Fruit fly (Drosophila melanogaster): ENCODE data around the gene NimA.

NimA gene

DNA sequence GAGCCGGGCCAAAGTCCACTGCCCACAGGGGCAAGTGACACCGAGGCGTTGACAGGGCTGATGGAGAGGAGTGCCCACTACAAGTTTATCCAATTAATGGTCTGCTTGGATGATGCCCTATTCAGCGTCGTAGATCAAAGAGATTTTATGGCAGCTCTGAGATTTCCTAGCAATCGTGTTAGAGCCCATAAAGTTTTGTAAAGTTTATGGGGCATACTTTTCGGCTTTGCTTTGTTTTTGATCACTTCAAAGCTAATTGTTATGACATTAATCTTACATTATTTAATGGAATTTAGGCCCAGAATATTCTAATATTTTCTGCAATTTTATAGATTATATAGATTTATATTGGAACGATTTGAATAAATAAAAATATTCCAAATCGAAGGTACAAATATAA, 3.1 kb downstream of the NimA start:
- TF ChIP-seq az2 (GFP tag; optimal IDR thresholded peaks at IDR 0.05) (no peak), jing (GFP tag; optimal IDR thresholded peaks at IDR 0.05) (no peak), CG18011 (GFP tag; optimal IDR thresholded peaks at IDR 0.05) (peak; percentile 95), CG11085 (GFP tag; IDR thresholded peaks at IDR 0.05) (no peak), CG14965 (GFP tag; optimal IDR thresholded peaks at IDR 0.05; ENCODE audit: borderline replicate concordance) (no peak), Six4 (GFP tag; optimal IDR thresholded peaks at IDR 0.05) (no peak), stwl (tag; optimal IDR thresholded peaks at IDR 0.05) (peak; percentile 50), Optix (GFP tag; IDR thresholded peaks at IDR 0.05) (0 out of 3 replicates have a peak, but pooled peaks have one; percentile 10), zfh2 (GFP tag; optimal IDR thresholded peaks at IDR 0.05) (no peak), CG17186 (GFP tag; optimal IDR thresholded peaks at IDR 0.05) (no peak), CG11696 (GFP tag; IDR thresholded peaks at IDR 0.05) (no peak), Usf (GFP tag; optimal IDR thresholded peaks at IDR 0.05) (no peak), CG11456 (GFP tag; IDR thresholded peaks at IDR 0.05) (0 out of 3 replicates have a peak, but pooled peaks have one; percentile 4), Dad (GFP tag; optimal IDR thresholded peaks at IDR 0.05) (no peak), Dip2 (GFP tag; IDR thresholded peaks at IDR 0.05) (no peak), CG14710 (tag; optimal IDR thresholded peaks at IDR 0.05) (no peak), amos (GFP tag; IDR thresholded peaks at IDR 0.05; ENCODE audit: partially characterized antibody) (no peak), pho (GFP tag; optimal IDR thresholded peaks at IDR 0.05) (no peak), Abd-B (GFP tag; optimal IDR thresholded peaks at IDR 0.05) (peak; percentile 27), Blimp-1 (GFP tag; optimal IDR thresholded peaks at IDR 0.05) (no peak), usp (GFP tag; optimal IDR thresholded peaks at IDR 0.05) (no peak)

DNA sequence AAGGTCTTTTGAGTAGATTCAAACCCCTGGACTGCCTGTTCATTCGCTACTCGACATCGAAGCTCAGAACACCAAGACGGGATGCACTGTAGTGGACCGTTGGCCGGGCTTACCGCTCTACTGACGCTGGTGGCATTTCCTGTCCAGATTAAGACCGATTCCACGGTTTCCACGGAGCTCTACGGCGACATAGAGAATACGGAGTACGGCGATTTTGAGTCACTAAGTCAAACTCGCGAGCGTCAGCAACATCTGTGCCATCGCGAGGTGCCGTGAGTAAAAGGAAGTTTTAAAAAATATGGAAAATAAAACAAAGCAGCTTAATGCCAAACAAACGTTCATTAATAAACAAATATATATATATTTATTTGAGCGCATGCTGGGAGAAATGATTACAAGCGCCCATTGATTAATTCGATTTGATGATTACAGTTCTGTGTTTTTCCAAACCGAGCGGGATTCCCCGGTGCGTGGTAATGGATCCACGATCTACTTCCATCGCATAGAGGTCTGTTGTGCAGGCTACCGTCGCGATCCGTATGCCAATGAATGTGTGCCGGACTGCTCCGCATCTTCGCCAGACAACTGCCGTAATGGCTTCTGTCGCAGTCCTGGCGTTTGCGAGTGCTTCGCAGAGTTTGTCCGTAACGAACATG, 6.3 kb downstream of the NimA start, which contains the start of gene NimB1:
TSS of gene NimB1 (plus strand) at position 41 of the 656 bp plus-strand sequence.
- TF ChIP-seq CG14014 (GFP tag; IDR thresholded peaks at IDR 0.05) (no peak), Ets65A (GFP tag) (peak; percentile 67), gro (GFP tag; optimal IDR thresholded peaks at IDR 0.05) (no peak)

DNA sequence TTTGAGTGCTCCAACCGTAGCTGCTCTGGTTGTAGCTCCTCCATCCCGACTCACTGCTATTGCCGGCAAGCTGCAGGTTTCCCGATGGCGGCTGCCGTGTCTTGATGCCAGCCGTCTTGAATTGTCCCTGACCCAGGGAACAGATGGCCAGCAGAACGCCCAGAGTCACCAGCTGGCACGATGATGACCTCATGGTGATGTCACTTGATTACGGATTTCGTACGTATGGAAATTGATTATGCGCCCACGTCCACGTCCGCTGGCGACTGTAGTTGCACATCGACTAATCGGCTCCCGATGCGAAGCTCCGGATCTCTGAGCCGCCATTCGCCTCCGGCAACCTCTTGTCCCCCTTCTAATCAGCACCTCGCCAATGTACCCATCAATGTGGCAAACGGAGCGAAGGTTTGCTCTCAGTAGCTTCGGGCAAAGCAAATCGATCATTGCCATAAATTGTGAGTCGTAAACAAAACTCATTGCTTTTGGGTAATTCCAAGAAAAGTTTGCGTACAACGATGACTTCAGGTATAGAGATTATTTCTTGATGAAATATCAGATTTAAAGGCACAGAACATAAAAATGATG, 9.5 kb downstream of the NimA start, which contains the start of gene NimB2:
TSS of gene NimB2 (minus strand) at position 287 of the 585 bp plus-strand sequence.
- no peak for TF ChIP-seq tap (tag; optimal IDR thresholded peaks at IDR 0.05)
- peak; percentile 81 for TF ChIP-seq CG34376 (GFP tag; optimal IDR thresholded peaks at IDR 0.05)
- TF ChIP-seq HLH54F (GFP tag; optimal IDR thresholded peaks at IDR 0.05), result no peak
- peak; percentile 21 for TF ChIP-seq CG10543 (GFP tag; optimal IDR thresholded peaks at IDR 0.05)
- no peak for TF ChIP-seq zen2 (GFP tag; IDR thresholded peaks at IDR 0.05; ENCODE audit: partially characterized antibody)
- TF ChIP-seq aop (GFP tag; IDR thresholded peaks at IDR 0.05), result no peak
- TF ChIP-seq btn (GFP tag; optimal IDR thresholded peaks at IDR 0.05), result no peak
- TF ChIP-seq Pdp1 (GFP tag; optimal IDR thresholded peaks at IDR 0.05), result peak in 1 of 2 experiments; percentile 14
- TF ChIP-seq CG12659 (GFP tag; optimal IDR thresholded peaks at IDR 0.05), result no peak
- peak; percentile 19 for TF ChIP-seq sug (tag; optimal IDR thresholded peaks at IDR 0.05)

- TF ChIP-seq Blimp-1 (GFP tag; optimal IDR thresholded peaks at IDR 0.05) (peak; percentile 15), D19A (tag; optimal IDR thresholded peaks at IDR 0.05) (peak; percentile 24), Sin3A (optimal IDR thresholded peaks at IDR 0.05) (no peak), CG15073 (GFP tag; optimal IDR thresholded peaks at IDR 0.05) (no peak), Drgx (GFP tag; IDR thresholded peaks at IDR 0.05) (0 out of 2 replicates have a peak, but pooled peaks have one; percentile 14), Abd-B (GFP tag; optimal IDR thresholded peaks at IDR 0.05) (no peak), CG18476 (GFP tag; optimal IDR thresholded peaks at IDR 0.05) (no peak), CG17361 (GFP tag; IDR thresholded peaks at IDR 0.05) (no peak), Dbx (GFP tag; IDR thresholded peaks at IDR 0.05) (no peak), CG1233 (GFP tag; optimal IDR thresholded peaks at IDR 0.05) (no peak), D19B (GFP tag; optimal IDR thresholded peaks at IDR 0.05) (peak; percentile 51), CG31224 (GFP tag; IDR thresholded peaks at IDR 0.05) (no peak), Mrtf (GFP tag; IDR thresholded peaks at IDR 0.05) (no peak), tup (GFP tag; optimal IDR thresholded peaks at IDR 0.05) (no peak)
These were observed 10.6 kb downstream of the NimA start, which contains the start of gene NimB3 for dm6 chr2L:13967846-13968350. Gene NimB3 (minus strand): TSS chr2L:13967985.
